Fruit fly (Drosophila melanogaster): ENCODE data around the gene p24-1.

DNA sequence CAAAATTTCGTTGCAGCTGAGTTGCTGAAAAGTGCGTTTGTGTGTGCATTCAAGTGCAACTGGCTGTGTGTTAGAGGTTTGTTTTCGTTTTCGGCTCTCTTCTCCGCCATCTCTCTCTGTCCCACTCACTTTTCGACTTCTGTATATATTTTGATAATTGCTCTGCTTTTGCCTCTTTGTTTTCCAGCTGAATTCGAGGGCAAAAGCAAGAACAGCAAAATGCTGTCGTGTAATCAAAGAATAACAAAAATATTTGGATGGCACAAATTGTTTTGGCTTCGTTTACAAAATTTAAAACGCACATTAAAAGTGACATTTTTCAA, 33.6 kb downstream of the p24-1 start:
- TF ChIP-seq cnc (optimal IDR thresholded peaks at IDR 0.05) (no peak), ovo (GFP tag; optimal IDR thresholded peaks at IDR 0.05) (no peak), CG11617 (GFP tag; optimal IDR thresholded peaks at IDR 0.05) (no peak), kay (GFP tag; ENCODE audit: borderline replicate concordance) (no peak), CG14711 (tag; optimal IDR thresholded peaks at IDR 0.05) (no peak)
